Fruit fly (Drosophila melanogaster) whole organism, embryonic: ENCODE results near the gene CG3587.

ENCODE experiments used
- Atf3 ChIP-seq: fragments of 200-800 bp; sonication (Bioruptor generic); optimal IDR thresholded peaks from 3 replicates; lab custom pipeline; 2016; ENCODE audit warnings: missing biosample characterization, missing genetic modification characterization
- CG11504 ChIP-seq: fragments of 200-800 bp; sonication (Bioruptor generic); optimal IDR thresholded peaks from 3 replicates; lab custom pipeline; 2019; ENCODE audit warnings: missing biosample characterization, mild to moderate bottlenecking, missing genetic modification characterization, moderate library complexity
- CG12299 ChIP-seq: fragments of 200-800 bp; sonication (Bioruptor generic); optimal IDR thresholded peaks from 2 replicates; lab custom pipeline; 2018; ENCODE audit warnings: missing biosample characterization, mild to moderate bottlenecking, missing genetic modification characterization
- CG12744 ChIP-seq: fragments of 200-800 bp; sonication (Bioruptor generic); optimal IDR thresholded peaks from 2 replicates; lab custom pipeline; 2016; ENCODE audit warnings: missing biosample characterization, missing genetic modification characterization
- CG12769 ChIP-seq: fragments of 200-800 bp; sonication (Bioruptor generic); optimal IDR thresholded peaks from 2 replicates; lab custom pipeline; 2019; ENCODE audit warnings: missing biosample characterization, mild to moderate bottlenecking, missing genetic modification characterization, moderate library complexity
- CG13775 ChIP-seq: fragments of 200-800 bp; sonication (Bioruptor generic); optimal IDR thresholded peaks from 3 replicates; lab custom pipeline; 2017; ENCODE audit warnings: missing biosample characterization, mild to moderate bottlenecking, missing genetic modification characterization
- CG14441 ChIP-seq: fragments of 200-800 bp; sonication (Bioruptor generic); IDR thresholded peaks from 2 replicates; pipeline ENCODE4 v1.3.6; 2022; ENCODE audit warnings: missing biosample characterization, missing genetic modification characterization
- CG14710 ChIP-seq: fragments of 200-800 bp; sonication (Bioruptor generic); optimal IDR thresholded peaks from 3 replicates; lab custom pipeline; 2019; ENCODE audit warnings: missing biosample characterization, mild to moderate bottlenecking, missing genetic modification characterization, moderate library complexity
- CG15514 ChIP-seq: fragments of 200-800 bp; sonication (Bioruptor generic); optimal IDR thresholded peaks from 3 replicates; lab custom pipeline; 2017; ENCODE audit warnings: missing biosample characterization, missing genetic modification characterization, mild to moderate bottlenecking, moderate library complexity, missing genetic modification reagents
- CG1603 ChIP-seq: fragments of 200-800 bp; sonication (Bioruptor generic); optimal IDR thresholded peaks from 2 replicates; lab custom pipeline; 2019; ENCODE audit warnings: missing biosample characterization, mild to moderate bottlenecking, missing genetic modification characterization, moderate library complexity
- CG16863 ChIP-seq: fragments of 200-800 bp; sonication (Bioruptor generic); optimal IDR thresholded peaks from 3 replicates; lab custom pipeline; 2016; ENCODE audit warnings: missing biosample characterization, missing genetic modification characterization
- CG1792 ChIP-seq: fragments of 200-800 bp; sonication (Bioruptor generic); optimal IDR thresholded peaks from 2 replicates; lab custom pipeline; 2016; ENCODE audit warnings: missing biosample characterization, missing genetic modification characterization
- CG2120 ChIP-seq: fragments of 200-800 bp; sonication (Bioruptor generic); optimal IDR thresholded peaks from 3 replicates; lab custom pipeline; 2016; ENCODE audit warnings: missing biosample characterization, missing genetic modification characterization
- CG2129 ChIP-seq: fragments of 200-800 bp; sonication (Bioruptor generic); IDR thresholded peaks from 2 replicates; pipeline ENCODE4 v1.3.6; 2022; ENCODE audit warnings: missing biosample characterization, missing genetic modification characterization; ENCODE audit not compliant: partially characterized antibody
- CG2678 ChIP-seq: fragments of 200-800 bp; sonication (Bioruptor generic); optimal IDR thresholded peaks from 3 replicates; lab custom pipeline; 2019; ENCODE audit warnings: missing biosample characterization, mild to moderate bottlenecking, missing genetic modification characterization, moderate library complexity
- CG31365 ChIP-seq: fragments of 200-800 bp; sonication (Bioruptor generic); optimal IDR thresholded peaks from 2 replicates; lab custom pipeline; 2018; ENCODE audit warnings: missing biosample characterization, mild to moderate bottlenecking, missing genetic modification characterization
- CG3407 ChIP-seq: fragments of 200-800 bp; sonication (Bioruptor generic); optimal IDR thresholded peaks from 2 replicates; lab custom pipeline; 2018; ENCODE audit warnings: missing biosample characterization, mild to moderate bottlenecking, missing genetic modification characterization
- CG43689 ChIP-seq: fragments of 200-800 bp; sonication (Bioruptor generic); IDR thresholded peaks from 2 replicates; pipeline ENCODE4 v1.3.6; 2022; ENCODE audit warnings: missing biosample characterization, missing genetic modification characterization
- CG7357 ChIP-seq: fragments of 200-800 bp; sonication (Bioruptor generic); IDR thresholded peaks from 3 replicates; pipeline ENCODE4 v1.3.6; 2022; ENCODE audit warnings: missing biosample characterization, missing genetic modification characterization
- CG8290 ChIP-seq, 3 experiments: fragments of 200-800 bp; sonication (Bioruptor generic); optimal IDR thresholded peaks; 2 replicates each; lab custom pipeline; 2016 to 2019; ENCODE audit warnings: missing biosample characterization in 3 of 3, missing genetic modification characterization in 3 of 3, mild to moderate bottlenecking in 2 of 3, moderate library complexity in 1 of 3
- CG8765 ChIP-seq: fragments of 200-800 bp; sonication (Bioruptor generic); IDR thresholded peaks from 2 replicates; pipeline ENCODE4 v1.3.6; 2022; ENCODE audit warnings: missing biosample characterization, missing genetic modification characterization
- CG9609 ChIP-seq: fragments of 200-800 bp; sonication (Bioruptor generic); optimal IDR thresholded peaks from 3 replicates; lab custom pipeline; 2016; ENCODE audit warnings: missing biosample characterization, missing genetic modification characterization
- CG9876 ChIP-seq: fragments of 200-800 bp; sonication (Bioruptor generic); optimal IDR thresholded peaks from 2 replicates; lab custom pipeline; 2016; ENCODE audit warnings: missing biosample characterization, missing genetic modification characterization
- CHES-1-like ChIP-seq: fragments of 200-800 bp; sonication (Bioruptor generic); optimal IDR thresholded peaks from 2 replicates; lab custom pipeline; 2016; ENCODE audit warnings: missing biosample characterization, missing genetic modification characterization
- CTCF ChIP-seq: fragments of 200-800 bp; sonication (Bioruptor generic); optimal IDR thresholded peaks from 2 replicates; lab custom pipeline; 2017; ENCODE audit warnings: missing biosample characterization, mild to moderate bottlenecking, missing genetic modification characterization, moderate library complexity
- Dad ChIP-seq: fragments of 200-800 bp; sonication (Bioruptor generic); optimal IDR thresholded peaks from 3 replicates; lab custom pipeline; 2016; ENCODE audit warnings: missing biosample characterization, missing genetic modification characterization
- Doc3 ChIP-seq: fragments of 200-800 bp; sonication (Bioruptor generic); IDR thresholded peaks from 3 replicates; pipeline ENCODE4 v1.3.6; 2022; ENCODE audit warnings: missing biosample characterization, missing genetic modification characterization; ENCODE audit not compliant: partially characterized antibody
- HmgD ChIP-seq: fragments of 200-800 bp; sonication (Bioruptor generic); optimal IDR thresholded peaks from 3 replicates; lab custom pipeline; 2016; ENCODE audit warnings: missing biosample characterization, missing genetic modification characterization
- Lhr ChIP-seq: fragments of 200-800 bp; sonication (Bioruptor generic); optimal IDR thresholded peaks from 3 replicates; lab custom pipeline; 2017; ENCODE audit warnings: mild to moderate bottlenecking, missing biosample characterization, missing genetic modification reagents, missing genetic modification characterization
- NC2α ChIP-seq: fragments of 200-800 bp; sonication (Bioruptor generic); optimal IDR thresholded peaks from 2 replicates; lab custom pipeline; 2016; ENCODE audit warnings: missing biosample characterization, missing genetic modification characterization
- Pdp1 ChIP-seq, 2 experiments: fragments of 200-800 bp; sonication (Bioruptor generic); optimal IDR thresholded peaks; 3 replicates each; lab custom pipeline; 2016; ENCODE audit warnings: missing biosample characterization in 2 of 2, missing genetic modification characterization in 2 of 2, mild to moderate bottlenecking in 1 of 2, moderate library complexity in 1 of 2
- Side ChIP-seq: fragments of 200-800 bp; sonication (Bioruptor generic); optimal IDR thresholded peaks from 2 replicates; lab custom pipeline; 2016; ENCODE audit warnings: missing biosample characterization, missing genetic modification characterization
- Spps ChIP-seq: fragments of 200-800 bp; sonication (Bioruptor generic); optimal IDR thresholded peaks from 2 replicates; lab custom pipeline; 2018; ENCODE audit warnings: missing biosample characterization, mild to moderate bottlenecking, missing genetic modification characterization
- aop ChIP-seq: fragments of 200-800 bp; sonication (Bioruptor generic); IDR thresholded peaks from 2 replicates; pipeline ENCODE4 v1.3.6; 2022; ENCODE audit warnings: missing biosample characterization, missing genetic modification characterization
- ase ChIP-seq: fragments of 200-800 bp; sonication (Bioruptor generic); IDR thresholded peaks from 3 replicates; pipeline ENCODE4 v1.3.6; 2022; ENCODE audit warnings: missing biosample characterization, missing genetic modification characterization
- cg ChIP-seq: fragments of 200-800 bp; sonication (Bioruptor generic); optimal IDR thresholded peaks from 3 replicates; lab custom pipeline; 2019; ENCODE audit warnings: missing biosample characterization, mild to moderate bottlenecking, missing genetic modification characterization, moderate library complexity
- crol ChIP-seq: fragments of 200-800 bp; sonication (Bioruptor generic); IDR thresholded peaks from 2 replicates; pipeline ENCODE4 v1.3.6; 2022; ENCODE audit warnings: missing biosample characterization, missing genetic modification characterization
- danr ChIP-seq: fragments of 200-800 bp; sonication (Bioruptor generic); IDR thresholded peaks from 2 replicates; pipeline ENCODE4 v1.3.6; 2022; ENCODE audit warnings: missing biosample characterization, missing genetic modification characterization
- eve ChIP-seq, 2 experiments: fragments of >200 bp; optimal IDR thresholded peaks; 2 replicates each; lab custom pipeline; 2017; ENCODE audit warnings: missing biosample characterization in 2 of 2, missing genetic modification characterization in 2 of 2
- exex ChIP-seq: fragments of 200-800 bp; sonication (Bioruptor generic); optimal IDR thresholded peaks from 4 replicates; lab custom pipeline; 2018; ENCODE audit warnings: missing biosample characterization, mild to moderate bottlenecking, missing genetic modification characterization, moderate library complexity
- gfzf ChIP-seq: fragments of 200-800 bp; sonication (Bioruptor generic); optimal IDR thresholded peaks from 2 replicates; lab custom pipeline; 2016; ENCODE audit warnings: missing biosample characterization, mild to moderate bottlenecking, missing genetic modification characterization, moderate library complexity
- mld ChIP-seq: fragments of 200-800 bp; sonication (Bioruptor generic); IDR thresholded peaks from 3 replicates; pipeline ENCODE4 v1.3.6; 2022; ENCODE audit warnings: missing biosample characterization, missing genetic modification characterization; ENCODE audit not compliant: partially characterized antibody
- pum ChIP-seq: fragments of 200-800 bp; sonication (Bioruptor generic); optimal IDR thresholded peaks from 2 replicates; lab custom pipeline; 2016; ENCODE audit warnings: missing biosample characterization, missing genetic modification characterization
- shn ChIP-seq: fragments of 200-800 bp; sonication (Bioruptor generic); optimal IDR thresholded peaks from 3 replicates; lab custom pipeline; 2016; ENCODE audit warnings: missing biosample characterization, missing genetic modification characterization
- slbo ChIP-seq: fragments of 200-800 bp; sonication (Bioruptor generic); IDR thresholded peaks from 2 replicates; pipeline ENCODE4 v1.3.6; 2022; ENCODE audit warnings: missing biosample characterization, missing genetic modification characterization
- so ChIP-seq: fragments of 200-800 bp; sonication (Bioruptor generic); IDR thresholded peaks from 3 replicates; pipeline ENCODE4 v1.3.6; 2022; ENCODE audit warnings: missing biosample characterization, missing genetic modification characterization
- sqz ChIP-seq: fragments of 200-800 bp; sonication (Bioruptor generic); optimal IDR thresholded peaks from 3 replicates; lab custom pipeline; 2018; ENCODE audit warnings: missing biosample characterization, mild to moderate bottlenecking, missing genetic modification characterization
- wek ChIP-seq: fragments of 200-800 bp; sonication (Bioruptor generic); optimal IDR thresholded peaks from 3 replicates; lab custom pipeline; 2018; ENCODE audit warnings: missing biosample characterization, mild to moderate bottlenecking, missing genetic modification characterization, moderate library complexity
- yki ChIP-seq: fragments of >200 bp; optimal IDR thresholded peaks from 3 replicates; lab custom pipeline; 2018

The CG3587 gene

DNA sequence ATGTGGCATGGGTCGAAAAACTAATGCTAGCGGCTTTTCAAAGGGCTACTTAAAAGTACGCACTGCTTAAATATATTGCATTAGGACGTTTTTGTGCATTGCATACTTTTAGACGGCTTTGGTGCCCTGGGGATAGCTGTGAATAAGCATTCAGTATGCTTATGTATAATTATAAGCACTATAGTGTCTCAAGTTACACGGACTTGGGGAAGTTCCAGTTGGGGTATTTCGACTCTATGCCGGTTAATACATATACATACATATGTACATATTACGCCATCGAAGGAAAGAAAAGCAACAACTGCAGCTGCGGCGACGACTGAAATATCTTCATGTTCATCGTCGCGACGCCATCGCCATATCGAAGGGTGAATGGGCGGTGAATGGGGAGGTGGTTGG lies 23.1 kb downstream of the CG3587 start:
- TF ChIP-seq cg (GFP tag; lab: Kevin White, UChicago) (peak; percentile 26), CG12769 (peak; percentile 30), CG31365 (tag; lab: Kevin White, UChicago) (peak; percentile 44), CG1792 (GFP tag; lab: Kevin White, UChicago) (no peak), CG43689 (GFP tag; lab: Robert Waterston, UW) (no peak), CG9609 (GFP tag; lab: Kevin White, UChicago) (no peak), shn (GFP tag; lab: Kevin White, UChicago) (no peak), CTCF (GFP tag; lab: Kevin White, UChicago) (peak; percentile 35), Side (GFP tag; lab: Kevin White, UChicago) (no peak), gfzf (GFP tag; lab: Kevin White, UChicago) (peak; percentile 1), CG8290 (GFP tag; optimal IDR thresholded peaks at IDR 0.05; lab: Kevin White, UChicago) (no peak), CG8290 (tag; optimal IDR thresholded peaks at IDR 0.05; lab: Kevin White, UChicago) (peak in 1 of 2 experiments; percentile 23), so (peak; percentile 62; the same call in 1 of the 3 replicates), Pdp1 (GFP tag; optimal IDR thresholded peaks at IDR 0.05; lab: Kevin White, UChicago) (peak in 1 of 2 experiments; percentile 70), wek (GFP tag; lab: Kevin White, UChicago) (peak; percentile 62), crol (GFP tag; lab: Robert Waterston, UW) (peak; percentile 50; the same call in 1 of the 2 replicates)
- TF ChIP-seq, all 482 proteins: peak for 10

DNA sequence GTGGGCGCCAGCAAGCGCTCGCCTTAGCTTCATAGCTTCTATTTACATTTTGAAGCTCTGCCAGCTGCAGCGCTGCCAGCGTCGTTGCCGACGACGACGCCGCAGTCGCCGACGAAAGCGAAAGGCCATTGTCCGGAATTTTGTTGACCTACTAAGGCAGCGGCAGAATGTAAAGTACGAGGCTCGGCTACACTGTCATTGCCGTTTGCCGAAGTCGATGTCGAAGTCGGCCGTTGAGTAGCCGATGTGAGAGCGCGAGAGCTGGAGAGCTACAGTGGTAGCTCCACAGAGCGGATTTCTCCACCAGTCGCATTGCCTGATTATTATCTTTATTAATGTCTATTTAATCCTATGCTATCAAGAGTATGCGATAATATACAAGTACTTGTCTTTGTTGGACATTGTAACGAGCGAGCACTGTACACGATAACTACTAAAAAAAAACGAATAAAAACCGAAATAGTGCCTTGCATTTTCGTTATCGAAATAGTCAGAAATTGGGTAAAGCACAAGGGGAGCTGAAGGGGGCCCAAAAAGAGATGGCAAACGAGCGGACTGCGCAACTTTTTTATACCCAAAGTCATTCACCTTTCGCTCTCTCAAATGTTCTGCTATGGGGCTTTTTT lies 23.6 kb downstream of the CG3587 start:
- peak; percentile 95 for TF ChIP-seq pum (GFP tag; lab: Kevin White, UChicago)
- TF ChIP-seq CHES-1-like (GFP tag; lab: Kevin White, UChicago) = peak; percentile 92
- peak; percentile 93 for TF ChIP-seq CG16863 (GFP tag; lab: Kevin White, UChicago)
- no peak for TF ChIP-seq Doc3 (GFP tag; lab: Robert Waterston, UW)
- TF ChIP-seq CG12299 = peak; percentile 85
- peak; percentile 40 for TF ChIP-seq Spps (tag; lab: Kevin White, UChicago)
- TF ChIP-seq CG14441 (GFP tag; lab: Robert Waterston, UW) = peak; percentile 97
- peak; percentile 89 for TF ChIP-seq CG7357
- TF ChIP-seq wek (GFP tag; lab: Kevin White, UChicago) = peak; percentile 87
- TF ChIP-seq CG2129 (GFP tag; lab: Robert Waterston, UW) = no peak
- TF ChIP-seq HmgD (GFP tag; lab: Kevin White, UChicago) = peak; percentile 56
- TF ChIP-seq CG14710 (tag; lab: Kevin White, UChicago) = peak; percentile 74
- peak; percentile 97 for TF ChIP-seq ase (GFP tag; lab: Robert Waterston, UW)
- TF ChIP-seq Atf3 = peak; percentile 90
- TF ChIP-seq mld (GFP tag; lab: Robert Waterston, UW) = no peak
- TF ChIP-seq danr (GFP tag; lab: Robert Waterston, UW) = peak; percentile 92
- peak; percentile 79 for TF ChIP-seq CG13775
- peak; percentile 68 for TF ChIP-seq Lhr (GFP tag; lab: Kevin White, UChicago)
- peak; percentile 82 for TF ChIP-seq CG12744 (GFP tag; lab: Kevin White, UChicago)
- peak; percentile 89 for TF ChIP-seq CG3407 (GFP tag; lab: Kevin White, UChicago)
- peak; percentile 93 for TF ChIP-seq CG2120
- peak; percentile 83 for TF ChIP-seq CG9876 (GFP tag; lab: Kevin White, UChicago)
- TF ChIP-seq sqz = peak; percentile 97
- TF ChIP-seq slbo = peak; percentile 96
- peak; percentile 87 for TF ChIP-seq Dad
- TF ChIP-seq yki = no peak
- TF ChIP-seq aop = peak; percentile 93
- TF ChIP-seq NC2α (GFP tag; lab: Kevin White, UChicago) = peak; percentile 82
- TF ChIP-seq exex (tag; lab: Kevin White, UChicago) = peak; percentile 82
- peak; percentile 96 for TF ChIP-seq CG2678 (tag; lab: Kevin White, UChicago)
- TF ChIP-seq eve (GFP tag; optimal IDR thresholded peaks at IDR 0.05; lab: Kevin White, UChicago) = peak in 1 of 2 experiments; percentile 91
- TF ChIP-seq CG8765 (GFP tag; lab: Robert Waterston, UW) = peak; percentile 63
- TF ChIP-seq CG15514 (GFP tag; lab: Kevin White, UChicago) = peak; percentile 82
- peak; percentile 97 for TF ChIP-seq CG1603 (tag; lab: Kevin White, UChicago)
- TF ChIP-seq CG11504 = peak; percentile 95
